Worm (Caenorhabditis elegans): ENCODE data around the gene scl-6.

Gene scl-6

DNA sequence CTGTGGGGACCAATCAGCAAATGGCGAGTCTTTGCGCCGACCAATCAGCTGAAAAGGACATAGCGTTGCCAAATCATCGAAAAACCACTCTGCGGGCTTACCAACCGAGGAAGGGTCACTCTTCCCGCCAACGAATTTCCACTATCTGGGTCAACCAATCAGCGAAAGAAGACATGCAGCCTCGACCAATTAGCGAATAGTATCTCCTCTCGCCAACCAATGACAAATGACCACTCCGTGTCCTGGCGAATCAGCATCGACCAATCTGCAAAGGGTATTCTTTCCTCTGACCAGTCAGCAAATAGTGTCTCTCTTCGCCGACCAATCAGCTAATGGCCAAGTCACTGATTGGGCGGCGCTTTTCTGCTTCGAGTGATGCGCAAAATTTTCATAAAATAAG lies 27.1 kb upstream of the scl-6 start:
- TF ChIP-seq sem-2 (GFP tag; optimal IDR thresholded peaks at IDR 0.05) = no peak
- TF ChIP-seq unc-39 (tag; optimal IDR thresholded peaks at IDR 0.05) = no peak
- no peak for TF ChIP-seq nhr-76 (tag; optimal IDR thresholded peaks at IDR 0.05)
- TF ChIP-seq elt-1 (tag; optimal IDR thresholded peaks at IDR 0.05; ENCODE audit: borderline replicate concordance, insufficient read depth) = no peak
- TF ChIP-seq unc-120 (tag; optimal IDR thresholded peaks at IDR 0.05; ENCODE audit: poor library complexity, severe bottlenecking) = no peak

DNA sequence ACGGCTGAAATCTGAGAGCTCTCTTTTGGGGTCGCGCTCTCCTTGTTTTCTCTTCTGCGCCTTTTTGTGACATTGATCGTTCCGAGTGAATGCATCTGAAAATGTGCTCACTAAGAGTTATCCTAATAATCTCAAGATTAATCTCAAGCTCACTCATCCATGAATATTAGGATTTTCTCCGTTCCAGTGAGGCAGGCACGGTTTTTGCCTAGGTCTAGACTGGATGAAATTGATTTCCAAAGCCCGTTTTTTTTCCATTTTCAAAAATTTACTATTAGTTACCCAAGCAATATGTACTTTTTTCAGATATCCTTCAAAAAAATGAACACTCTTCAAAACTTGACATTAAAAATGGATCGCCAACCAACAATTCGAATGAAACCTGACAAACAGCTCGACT lies 26.5 kb upstream of the scl-6 start, which contains the start of gene amt-2:
Gene amt-2, plus strand, starts transcription at position 301 of the 400 bp plus-strand sequence.
- TF ChIP-seq M03D4.4 (tag; optimal IDR thresholded peaks at IDR 0.05) = no peak
- TF ChIP-seq lin-32 (GFP tag; optimal IDR thresholded peaks at IDR 0.05) = no peak
- no peak for TF ChIP-seq elt-1 (tag; optimal IDR thresholded peaks at IDR 0.05; ENCODE audit: borderline replicate concordance, insufficient read depth)
- TF ChIP-seq unc-120 (tag; optimal IDR thresholded peaks at IDR 0.05; ENCODE audit: poor library complexity, severe bottlenecking) = no peak
- TF ChIP-seq drap-1 (GFP tag; optimal IDR thresholded peaks at IDR 0.05) = no peak
- TF ChIP-seq nhr-12 (tag; optimal IDR thresholded peaks at IDR 0.05) = no peak
- no peak for TF ChIP-seq pha-4 (tag; optimal IDR thresholded peaks at IDR 0.05)
- TF ChIP-seq sptf-1 (tag; optimal IDR thresholded peaks at IDR 0.05) = no peak
- no peak for TF ChIP-seq zip-8 (tag; optimal IDR thresholded peaks at IDR 0.05)
- no peak for TF ChIP-seq nhr-28 (tag; optimal IDR thresholded peaks at IDR 0.05)
- no peak for TF ChIP-seq blmp-1 (tag; optimal IDR thresholded peaks at IDR 0.05)
- TF ChIP-seq ham-2 (GFP tag; optimal IDR thresholded peaks at IDR 0.05) = no peak

DNA sequence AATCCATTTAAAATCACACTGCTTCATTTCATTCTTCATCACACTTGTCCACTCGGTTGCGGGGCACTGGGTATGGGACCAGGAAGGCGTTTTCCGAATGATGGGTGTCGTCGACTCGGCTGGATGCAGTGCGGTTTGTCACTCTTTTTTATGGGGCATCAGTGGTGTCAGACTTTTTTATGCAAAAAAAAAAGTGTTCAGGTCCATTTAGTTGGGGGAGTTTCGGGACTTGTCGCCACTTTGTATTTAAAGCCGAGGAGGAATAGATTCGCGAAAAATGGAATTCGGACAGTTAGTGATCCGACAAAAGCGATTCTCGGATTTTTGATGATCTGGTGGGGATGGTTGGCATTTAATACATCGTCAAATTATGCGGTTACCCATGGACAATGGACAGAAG lies 23.6 kb upstream of the scl-6 start:
- no peak for TF ChIP-seq ceh-83 (GFP tag; optimal IDR thresholded peaks at IDR 0.05)
- TF ChIP-seq mep-1 (tag; optimal IDR thresholded peaks at IDR 0.05) = no peak
- no peak for TF ChIP-seq nhr-12 (tag; optimal IDR thresholded peaks at IDR 0.05)
- TF ChIP-seq M03D4.4 (tag; optimal IDR thresholded peaks at IDR 0.05) = no peak
- no peak for TF ChIP-seq zip-8 (tag; optimal IDR thresholded peaks at IDR 0.05)
- TF ChIP-seq bed-3 (GFP tag; optimal IDR thresholded peaks at IDR 0.05) = no peak
- TF ChIP-seq lin-32 (GFP tag; optimal IDR thresholded peaks at IDR 0.05) = no peak
- TF ChIP-seq pha-4 (tag; optimal IDR thresholded peaks at IDR 0.05) = no peak
- no peak for TF ChIP-seq unc-62 (GFP tag; optimal IDR thresholded peaks at IDR 0.05)
- TF ChIP-seq tbx-8 (GFP tag; optimal IDR thresholded peaks at IDR 0.05) = no peak
- no peak for TF ChIP-seq nhr-237 (tag; optimal IDR thresholded peaks at IDR 0.05)
- no peak for TF ChIP-seq sptf-1 (tag; optimal IDR thresholded peaks at IDR 0.05)
- no peak for TF ChIP-seq unc-120 (tag; optimal IDR thresholded peaks at IDR 0.05; ENCODE audit: poor library complexity, severe bottlenecking)
- TF ChIP-seq ceh-43 (GFP tag; optimal IDR thresholded peaks at IDR 0.05) = no peak
- TF ChIP-seq elt-1 (tag; optimal IDR thresholded peaks at IDR 0.05; ENCODE audit: borderline replicate concordance, insufficient read depth) = no peak

DNA sequence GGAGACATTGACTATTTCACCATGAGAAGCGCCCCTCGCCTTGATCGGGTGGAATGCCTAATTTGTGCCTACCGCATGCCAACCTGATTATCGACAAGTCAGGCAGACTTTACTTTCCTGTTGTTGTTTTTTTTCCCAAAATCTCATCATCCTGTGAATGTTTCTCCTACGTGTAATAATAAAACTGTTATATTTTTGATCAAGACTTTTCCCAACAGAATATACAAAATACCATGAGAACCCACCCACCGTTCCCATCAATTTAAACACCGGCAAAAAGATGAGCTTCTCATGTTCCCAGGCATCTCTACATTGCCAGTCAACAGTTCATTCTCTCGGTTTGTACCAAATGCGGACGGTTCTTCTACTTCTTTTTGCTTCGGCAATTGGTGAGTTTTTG lies 21.7 kb upstream of the scl-6 start, which contains the start of gene scl-9:
Gene scl-9, plus strand, starts transcription at position 301 of the 400 bp plus-strand sequence.
- TF ChIP-seq unc-120 (tag; optimal IDR thresholded peaks at IDR 0.05; ENCODE audit: poor library complexity, severe bottlenecking) (no peak), unc-39 (tag; optimal IDR thresholded peaks at IDR 0.05) (no peak), zip-8 (tag; optimal IDR thresholded peaks at IDR 0.05) (no peak), nhr-28 (tag; optimal IDR thresholded peaks at IDR 0.05) (no peak), elt-1 (tag; optimal IDR thresholded peaks at IDR 0.05; ENCODE audit: borderline replicate concordance, insufficient read depth) (no peak), ceh-43 (GFP tag; optimal IDR thresholded peaks at IDR 0.05) (no peak), nhr-237 (tag; optimal IDR thresholded peaks at IDR 0.05) (no peak), ceh-39 (tag; optimal IDR thresholded peaks at IDR 0.05) (no peak), tbx-8 (GFP tag; optimal IDR thresholded peaks at IDR 0.05) (no peak), elt-3 (tag; optimal IDR thresholded peaks at IDR 0.05) (no peak), snpc-4 (tag; optimal IDR thresholded peaks at IDR 0.05) (no peak), ham-2 (GFP tag; optimal IDR thresholded peaks at IDR 0.05) (no peak), ceh-83 (GFP tag; optimal IDR thresholded peaks at IDR 0.05) (no peak)

DNA sequence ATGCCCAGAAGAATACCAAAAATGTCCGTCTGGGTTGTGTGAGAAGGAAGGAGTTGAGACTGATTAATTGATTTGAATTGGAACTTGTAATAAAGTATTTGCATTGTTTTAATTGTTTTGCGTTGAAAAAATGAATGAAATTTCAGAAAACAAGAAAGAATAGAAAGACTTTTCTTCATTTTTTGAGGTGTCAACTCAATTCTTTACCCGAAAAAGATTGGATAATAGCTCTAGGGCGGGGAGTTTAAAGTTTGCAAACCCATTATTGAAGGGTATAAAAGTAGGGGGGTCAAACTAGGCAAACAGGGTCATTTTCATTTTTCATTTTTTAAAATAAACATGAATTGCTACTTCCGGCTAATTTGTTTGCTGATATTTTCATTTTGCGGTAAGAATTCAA lies 20.4 kb upstream of the scl-6 start, which contains the start of gene scl-10:
Gene scl-10, plus strand, starts transcription at position 301 of the 400 bp plus-strand sequence.
- TF ChIP-seq sptf-1 (tag; optimal IDR thresholded peaks at IDR 0.05) (no peak), pha-4 (tag; optimal IDR thresholded peaks at IDR 0.05) (no peak), lin-32 (GFP tag; optimal IDR thresholded peaks at IDR 0.05) (no peak), cnd-1 (tag; optimal IDR thresholded peaks at IDR 0.05) (no peak), snpc-4 (tag; optimal IDR thresholded peaks at IDR 0.05) (no peak), nhr-76 (tag; optimal IDR thresholded peaks at IDR 0.05) (no peak), nhr-2 (tag; optimal IDR thresholded peaks at IDR 0.05) (no peak), unc-39 (tag; optimal IDR thresholded peaks at IDR 0.05) (no peak), lsy-2 (tag; optimal IDR thresholded peaks at IDR 0.05) (no peak), mls-2 (tag; optimal IDR thresholded peaks at IDR 0.05) (no peak), lin-13 (tag; optimal IDR thresholded peaks at IDR 0.05) (no peak), sem-2 (GFP tag; optimal IDR thresholded peaks at IDR 0.05) (no peak), M03D4.4 (tag; optimal IDR thresholded peaks at IDR 0.05) (no peak), tbx-8 (GFP tag; optimal IDR thresholded peaks at IDR 0.05) (no peak), nhr-237 (tag; optimal IDR thresholded peaks at IDR 0.05) (no peak)
